Worm (Caenorhabditis elegans): ENCODE results near the gene mdt-11.

The mdt-11 gene

DNA sequence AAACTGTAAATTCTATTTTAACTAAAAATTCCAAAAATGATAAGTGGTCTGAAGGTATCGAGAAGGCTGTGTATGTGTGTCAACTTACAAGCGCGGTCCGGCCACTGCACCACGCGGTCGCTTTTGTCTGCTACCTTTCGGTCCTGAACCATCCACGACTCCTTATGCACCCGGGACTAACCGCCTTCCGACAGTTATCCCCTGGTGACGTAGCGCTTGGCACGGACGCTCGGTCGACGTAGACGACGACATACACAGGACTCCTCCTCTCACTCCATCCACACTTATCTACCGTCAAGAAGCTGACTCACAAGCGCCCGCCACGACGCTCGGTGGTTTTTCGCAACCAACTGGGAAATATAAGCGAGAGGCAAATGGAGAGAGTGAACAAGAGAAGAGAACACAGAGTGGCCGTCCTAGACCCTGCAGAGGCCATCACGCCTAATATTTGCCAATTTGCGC is 10.4 kb downstream of the mdt-11 start (continued):
- TF ChIP-seq F57C9.4 (tag; optimal IDR thresholded peaks at IDR 0.05) (peak; percentile 21), dpff-1 (tag; optimal IDR thresholded peaks at IDR 0.05) (peak; percentile 2), C17E4.6 (GFP tag; IDR thresholded peaks at IDR 0.05) (peak; percentile 79), C06A6.2 (GFP tag; conservative IDR thresholded peaks at IDR 0.05) (peak; percentile 72; the same call in 1 of the 2 replicates), tbp1 (GFP tag; optimal IDR thresholded peaks at IDR 0.05) (peak; percentile 85), aptf-3 (GFP tag; IDR thresholded peaks at IDR 0.05) (peak; percentile 79; the same call in 1 of the 2 replicates), rec-8 (tag; optimal IDR thresholded peaks at IDR 0.05) (peak; percentile 5 to 22), lsl-1 (GFP tag; optimal IDR thresholded peaks at IDR 0.05) (peak; percentile 55), hmg-1.2 (GFP tag; IDR thresholded peaks at IDR 0.05) (peak; percentile 80), lin-40 (tag; optimal IDR thresholded peaks at IDR 0.05) (peak; percentile 91), zfh-2 (GFP tag; conservative IDR thresholded peaks at IDR 0.05) (peak; percentile 96), F37B4.10 (GFP tag; IDR thresholded peaks at IDR 0.05) (peak; percentile 72; the same call in 1 of the 2 replicates), madf-10 (tag; optimal IDR thresholded peaks at IDR 0.05) (peak; percentile 71), F52B5.7 (tag; optimal IDR thresholded peaks at IDR 0.05) (peak; percentile 83), ceh-91 (GFP tag; IDR thresholded peaks at IDR 0.05) (peak; percentile 66), nhr-120 (GFP tag; IDR thresholded peaks at IDR 0.05) (0 out of 2 replicates have a peak, but pooled peaks have one; percentile 19), ztf-3 (GFP tag; optimal IDR thresholded peaks at IDR 0.05) (peak; percentile 53), let-526 (GFP tag; IDR thresholded peaks at IDR 0.05) (peak; percentile 59; the same call in 1 of the 2 replicates), K12H6.12 (tag; optimal IDR thresholded peaks at IDR 0.05) (peak; percentile 93)

- TF ChIP-seq madf-10 (tag; optimal IDR thresholded peaks at IDR 0.05) = no peak
- TF ChIP-seq hlh-12 (tag; optimal IDR thresholded peaks at IDR 0.05) = no peak
- no peak for TF ChIP-seq Y67H2A.10 (GFP tag; conservative IDR thresholded peaks at IDR 0.05)
- no peak for TF ChIP-seq athp-1 (tag; optimal IDR thresholded peaks at IDR 0.05)
- no peak for TF ChIP-seq T26A5.8 (tag; optimal IDR thresholded peaks at IDR 0.05)
- TF ChIP-seq ceh-100 (GFP tag; IDR thresholded peaks at IDR 0.05) = no peak
- TF ChIP-seq ztf-6 (GFP tag; IDR thresholded peaks at IDR 0.05) = no peak
- no peak for TF ChIP-seq lin-54 (GFP tag; optimal IDR thresholded peaks at IDR 0.05)
- no peak for TF ChIP-seq Y53F4B.3 (GFP tag; IDR thresholded peaks at IDR 0.05)
- TF ChIP-seq F39B2.1 (GFP tag; IDR thresholded peaks at IDR 0.05) = no peak
These were observed 15.1 kb downstream of the mdt-11 start, which contains the start of gene C45G9.6 for ce11 chrIII:5036158-5036557. TSS of gene C45G9.6 (plus strand) at chrIII:5036458.

DNA sequence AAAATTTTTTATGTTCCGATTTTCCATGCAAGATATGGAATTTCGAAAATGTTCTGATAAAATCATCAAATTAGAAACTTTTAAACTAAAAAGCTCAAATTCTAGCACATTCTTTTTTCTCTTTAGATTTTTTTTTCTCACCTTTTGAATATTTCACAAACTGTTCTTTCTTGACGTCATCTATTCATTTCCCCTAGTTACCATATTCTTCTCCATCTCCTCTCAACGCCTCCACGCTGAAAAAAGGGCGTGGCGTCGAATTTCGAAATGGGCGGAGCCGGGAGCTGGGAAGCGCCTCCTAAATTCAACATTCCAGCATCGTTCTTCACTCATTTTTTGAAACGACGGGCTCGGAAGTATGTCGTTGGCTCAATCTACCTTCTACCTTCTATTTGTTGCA is 21.1 kb downstream of the mdt-11 start, which contains the start of gene nlp-43:
Gene nlp-43 (plus strand): TSS at position 301 of the 400 bp plus-strand sequence.
- TF ChIP-seq lin-54 (GFP tag; optimal IDR thresholded peaks at IDR 0.05) = no peak
- TF ChIP-seq bed-2 (GFP tag; IDR thresholded peaks at IDR 0.05) = no peak
- TF ChIP-seq F55B11.4 (tag; optimal IDR thresholded peaks at IDR 0.05; ENCODE audit: borderline replicate concordance, insufficient read depth) = no peak

DNA sequence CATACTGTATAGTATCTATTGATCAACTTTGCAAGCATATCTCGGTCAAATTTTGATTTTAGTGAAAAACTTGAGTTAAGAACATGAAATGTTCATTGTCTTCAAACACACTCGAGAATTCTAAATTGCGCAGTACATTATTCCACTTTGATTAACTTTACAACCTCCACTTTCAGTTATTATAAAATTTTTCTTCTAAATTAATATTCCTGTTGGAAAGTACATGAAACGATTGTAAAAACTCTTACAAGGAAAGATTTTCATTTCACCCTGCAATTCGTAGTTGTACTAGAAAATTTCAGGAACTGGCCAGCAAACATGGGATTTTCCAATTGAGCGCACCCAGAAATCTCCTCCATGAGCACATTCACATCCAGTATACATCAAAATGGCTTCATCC is 23.7 kb downstream of the mdt-11 start, which contains the start of gene C45G9.14:
Gene C45G9.14 (plus strand): TSS at position 301 of the 400 bp plus-strand sequence.
- TF ChIP-seq egl-44 (GFP tag; IDR thresholded peaks at IDR 0.05) (no peak), F57A8.1 (GFP tag; optimal IDR thresholded peaks at IDR 0.05) (no peak), let-526 (GFP tag; IDR thresholded peaks at IDR 0.05) (no peak)

DNA sequence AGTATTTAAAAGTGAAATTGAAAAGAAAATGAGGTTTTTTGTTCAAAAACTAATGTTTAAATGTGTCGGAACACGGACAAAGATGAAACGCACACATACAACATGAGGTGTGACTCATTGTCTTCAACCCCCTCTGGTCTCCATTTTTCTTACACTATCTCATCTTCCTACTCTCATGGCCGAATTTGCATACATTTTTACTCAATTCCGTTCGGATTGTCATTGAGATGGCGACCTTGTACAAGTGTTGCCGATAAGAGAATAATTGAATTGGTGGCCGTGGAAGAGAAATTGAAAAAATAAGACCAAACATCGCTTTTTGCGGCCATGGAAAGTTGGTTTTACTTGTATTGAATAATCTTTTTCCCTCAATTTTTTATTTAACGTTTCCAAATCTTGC is 26.2 kb downstream of the mdt-11 start, which contains the start of gene txbp-3:
Gene txbp-3 (minus strand): TSS at position 285 of the 400 bp plus-strand sequence.
- TF ChIP-seq lin-26 (GFP tag; IDR thresholded peaks at IDR 0.05) = no peak
- no peak for TF ChIP-seq Y53F4B.3 (GFP tag; IDR thresholded peaks at IDR 0.05)
- no peak for TF ChIP-seq snpc-1.3 (tag; optimal IDR thresholded peaks at IDR 0.05; ENCODE audit: insufficient read depth)
- TF ChIP-seq ztf-3 (GFP tag; optimal IDR thresholded peaks at IDR 0.05) = no peak
- no peak for TF ChIP-seq bed-2 (GFP tag; IDR thresholded peaks at IDR 0.05)
- no peak for TF ChIP-seq pbrm-1 (GFP tag; IDR thresholded peaks at IDR 0.05)
- no peak for TF ChIP-seq attf-6 (GFP tag; IDR thresholded peaks at IDR 0.05)
- TF ChIP-seq sptf-2 (GFP tag; optimal IDR thresholded peaks at IDR 0.05) = no peak
- TF ChIP-seq unc-130 (GFP tag; optimal IDR thresholded peaks at IDR 0.05) = no peak
- TF ChIP-seq bed-1 (GFP tag; IDR thresholded peaks at IDR 0.05) = no peak
- TF ChIP-seq gei-17 (GFP tag; optimal IDR thresholded peaks at IDR 0.05) = no peak
- TF ChIP-seq nhr-80 (tag; optimal IDR thresholded peaks at IDR 0.05) = peak; percentile 90
- peak; percentile 36 for TF ChIP-seq ets-4 (GFP tag; optimal IDR thresholded peaks at IDR 0.05)
- no peak for TF ChIP-seq B0035.1 (tag; optimal IDR thresholded peaks at IDR 0.05)
- TF ChIP-seq Y67H2A.10 (GFP tag; conservative IDR thresholded peaks at IDR 0.05) = no peak
